Worm (Caenorhabditis elegans) whole organism, young adult: ENCODE measurements around the gene F14F8.9.
A peak's percentile ranks its signal among the peaks of the same experiment; 100 is the strongest.

Experiments used
- F49E8.2 ChIP-seq: sonication (generic microtip); optimal IDR thresholded peaks from 3 replicates; lab custom pipeline; 2017; ENCODE audit warnings: missing genetic modification characterization, mild to moderate bottlenecking, missing compliant biosample characterization, antibody characterized with exemption, moderate library complexity; ENCODE audit not compliant: insufficient read depth
- Y67H2A.10 ChIP-seq: fragments of 200-800 bp; sonication (Bioruptor generic); conservative IDR thresholded peaks from 2 replicates; pipeline ENCODE4 v1.3.6; 2022; ENCODE audit warnings: missing genetic modification reagents, missing genetic modification characterization, missing compliant biosample characterization
- efl-1 ChIP-seq: fragments of 150-350 bp; optimal IDR thresholded peaks from 2 replicates; lab custom pipeline; 2014; ENCODE audit warnings: missing biosample characterization, missing genetic modification reagents, missing genetic modification characterization
- egrh-3 ChIP-seq: fragments of 200-800 bp; sonication (Bioruptor generic); IDR thresholded peaks from 2 replicates; pipeline ENCODE4 v1.3.6; 2022; ENCODE audit warnings: missing genetic modification reagents, missing genetic modification characterization, missing compliant biosample characterization
- fkh-3 ChIP-seq: sonication (generic microtip); optimal IDR thresholded peaks from 2 replicates; lab custom pipeline; 2016; ENCODE audit warnings: mild to moderate bottlenecking, missing genetic modification characterization, missing compliant biosample characterization
- him-1 ChIP-seq: sonication (generic microtip); optimal IDR thresholded peaks from 2 replicates; lab custom pipeline; 2016; ENCODE audit warnings: missing genotype, missing genetic modification reagents, missing genetic modification characterization, missing compliant biosample characterization
- lin-26 ChIP-seq: fragments of 200-800 bp; sonication (Bioruptor generic); IDR thresholded peaks from 2 replicates; pipeline ENCODE4 v1.3.6; 2022; ENCODE audit warnings: missing genetic modification reagents, missing genetic modification characterization, missing compliant biosample characterization
- lin-35 ChIP-seq, 3 experiments: fragments of 150-350 bp in 2 of 3; sonication (generic microtip) in 1 of 3; optimal IDR thresholded peaks; 2 replicates each; lab custom pipeline; 2014 to 2018; ENCODE audit warnings: missing biosample characterization in 3 of 3, missing genetic modification characterization in 3 of 3, missing genetic modification reagents in 3 of 3
- nhr-80 ChIP-seq: sonication (generic microtip); optimal IDR thresholded peaks from 2 replicates; lab custom pipeline; 2016; ENCODE audit warnings: missing genetic modification characterization, missing compliant biosample characterization
- pha-4 ChIP-seq: fragments of 150-350 bp; sonication (generic microtip); optimal IDR thresholded peaks from 2 replicates; lab custom pipeline; 2014; ENCODE audit warnings: missing biosample characterization, missing genetic modification reagents, missing genetic modification characterization
- unc-62 ChIP-seq: fragments of 150-350 bp; optimal IDR thresholded peaks from 2 replicates; lab custom pipeline; 2014; ENCODE audit warnings: missing biosample characterization, missing genetic modification reagents, missing genetic modification characterization

DNA sequence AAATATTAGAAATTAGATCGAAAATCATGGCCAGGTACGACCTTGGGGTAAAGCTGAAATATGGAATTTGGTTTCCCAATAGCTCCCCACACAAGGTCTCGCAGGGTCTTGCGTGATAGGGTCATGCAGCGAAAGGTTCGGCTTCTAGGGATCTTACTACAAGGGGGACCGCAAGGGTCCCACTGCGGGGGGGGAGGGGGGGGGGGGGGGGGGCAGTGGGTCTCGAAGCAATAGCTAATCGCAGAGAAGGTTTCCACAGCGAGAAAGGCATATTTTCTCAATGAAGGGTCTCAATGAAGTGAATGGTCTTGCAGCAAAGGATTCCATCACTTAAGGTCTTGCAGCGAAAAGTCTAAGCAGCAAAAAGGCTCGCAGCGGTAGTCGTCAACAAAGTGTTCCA, 24.6 kb upstream of the F14F8.9 start:
- TF ChIP-seq unc-62 (GFP tag; lab: Kevin White, UChicago) (no peak), efl-1 (no peak), lin-35 (GFP tag; optimal IDR thresholded peaks at IDR 0.05; lab: Kevin White, UChicago) (no peak), Y67H2A.10 (GFP tag; lab: Robert Waterston, UW) (no peak), F49E8.2 (tag; lab: Kevin White, UChicago) (no peak), fkh-3 (tag; lab: Kevin White, UChicago) (no peak), pha-4 (no peak), lin-26 (GFP tag; lab: Robert Waterston, UW) (no peak), him-1 (tag; lab: Kevin White, UChicago) (no peak), egrh-3 (GFP tag; lab: Robert Waterston, UW) (peak; percentile 90; the same call in 1 of the 2 replicates), nhr-80 (tag; lab: Kevin White, UChicago) (no peak)
